Fruit fly (Drosophila melanogaster) whole organism, embryonic: ENCODE results near the gene CG42307.

Source experiments
- Atf-2 ChIP-seq: fragments of 200-800 bp; sonication (Bioruptor generic); optimal IDR thresholded peaks from 2 replicates; lab custom pipeline; 2016; ENCODE audit warnings: missing biosample characterization, missing genetic modification characterization
- BEAF-32 ChIP-seq: fragments of 200-800 bp; sonication (Bioruptor generic); optimal IDR thresholded peaks from 3 replicates; lab custom pipeline; 2017; ENCODE audit warnings: missing biosample characterization, missing genetic modification characterization, mild to moderate bottlenecking, moderate library complexity, missing genetic modification reagents
- CG10209 ChIP-seq: fragments of 200-800 bp; sonication (Bioruptor generic); optimal IDR thresholded peaks from 3 replicates; lab custom pipeline; 2017; ENCODE audit warnings: missing biosample characterization, mild to moderate bottlenecking, missing genetic modification characterization, missing genetic modification reagents
- CG10366 ChIP-seq: fragments of 200-800 bp; sonication (Bioruptor generic); IDR thresholded peaks from 2 replicates; pipeline ENCODE4 v1.3.6; 2022; ENCODE audit warnings: missing biosample characterization, missing genetic modification characterization
- CG10543 ChIP-seq: fragments of 200-800 bp; sonication (Bioruptor generic); optimal IDR thresholded peaks from 3 replicates; lab custom pipeline; 2017; ENCODE audit warnings: missing biosample characterization, mild to moderate bottlenecking, missing genetic modification characterization, moderate library complexity
- CG12236 ChIP-seq: fragments of 200-800 bp; sonication (Bioruptor generic); optimal IDR thresholded peaks from 2 replicates; lab custom pipeline; 2016; ENCODE audit warnings: missing biosample characterization, missing genetic modification characterization
- CG12299 ChIP-seq: fragments of 200-800 bp; sonication (Bioruptor generic); optimal IDR thresholded peaks from 2 replicates; lab custom pipeline; 2018; ENCODE audit warnings: missing biosample characterization, mild to moderate bottlenecking, missing genetic modification characterization
- CG14014 ChIP-seq: fragments of 200-800 bp; sonication (Bioruptor generic); IDR thresholded peaks from 2 replicates; pipeline ENCODE4 v1.3.6; 2022; ENCODE audit warnings: missing biosample characterization, missing genetic modification characterization
- CG14667 ChIP-seq: fragments of 200-800 bp; sonication (Bioruptor generic); IDR thresholded peaks from 2 replicates; pipeline ENCODE4 v1.3.6; 2022; ENCODE audit warnings: missing biosample characterization, missing genetic modification characterization
- CG1647 ChIP-seq: fragments of 200-800 bp; sonication (Bioruptor generic); optimal IDR thresholded peaks from 3 replicates; lab custom pipeline; 2016; ENCODE audit warnings: missing biosample characterization, missing genetic modification characterization
- CG16779 ChIP-seq: fragments of 200-800 bp; sonication (Bioruptor generic); IDR thresholded peaks from 2 replicates; pipeline ENCODE4 v1.3.6; 2022; ENCODE audit warnings: missing biosample characterization, missing genetic modification characterization
- CG17186 ChIP-seq: fragments of 200-800 bp; sonication (Bioruptor generic); optimal IDR thresholded peaks from 3 replicates; lab custom pipeline; 2017; ENCODE audit warnings: missing biosample characterization, missing genetic modification reagents, missing genetic modification characterization
- CG17912 ChIP-seq: fragments of 200-800 bp; sonication (Bioruptor generic); optimal IDR thresholded peaks from 2 replicates; lab custom pipeline; 2018; ENCODE audit warnings: missing biosample characterization, mild to moderate bottlenecking, missing genetic modification characterization
- CG18011 ChIP-seq: fragments of 200-800 bp; sonication (Bioruptor generic); optimal IDR thresholded peaks from 2 replicates; lab custom pipeline; 2017; ENCODE audit warnings: missing biosample characterization, missing genetic modification characterization, mild to moderate bottlenecking, moderate library complexity, missing genotype
- CG18262 ChIP-seq: fragments of 200-800 bp; optimal IDR thresholded peaks from 3 replicates; lab custom pipeline; 2019; ENCODE audit warnings: missing biosample characterization, mild to moderate bottlenecking, missing genetic modification characterization, moderate library complexity
- CG30020 ChIP-seq: fragments of 200-800 bp; optimal IDR thresholded peaks from 2 replicates; lab custom pipeline; 2019; ENCODE audit warnings: missing biosample characterization, mild to moderate bottlenecking, missing genetic modification characterization, moderate library complexity
- CG3065 ChIP-seq: fragments of 200-800 bp; sonication (Bioruptor generic); optimal IDR thresholded peaks from 2 replicates; lab custom pipeline; 2016; ENCODE audit warnings: missing biosample characterization, missing genetic modification characterization
- CG32772 ChIP-seq: fragments of 200-800 bp; sonication (Bioruptor generic); IDR thresholded peaks from 2 replicates; pipeline ENCODE4 v1.3.6; 2022; ENCODE audit warnings: missing biosample characterization, missing genetic modification characterization
- CG3847 ChIP-seq: fragments of 200-800 bp; sonication (Bioruptor generic); IDR thresholded peaks from 2 replicates; pipeline ENCODE4 v1.3.6; 2022; ENCODE audit warnings: missing biosample characterization, missing genetic modification characterization
- CG4328 ChIP-seq: fragments of 200-800 bp; sonication (Bioruptor generic); optimal IDR thresholded peaks from 3 replicates; lab custom pipeline; 2017; ENCODE audit warnings: missing biosample characterization, missing genetic modification reagents, missing genetic modification characterization
- CG5180 ChIP-seq: fragments of 200-800 bp; sonication (Bioruptor generic); optimal IDR thresholded peaks from 3 replicates; lab custom pipeline; 2017; ENCODE audit warnings: missing biosample characterization, missing genetic modification characterization, mild to moderate bottlenecking, moderate library complexity, missing genetic modification reagents
- CG6813 ChIP-seq: fragments of 200-800 bp; sonication (Bioruptor generic); optimal IDR thresholded peaks from 2 replicates; lab custom pipeline; 2017; ENCODE audit warnings: missing biosample characterization, missing genetic modification characterization, mild to moderate bottlenecking, moderate library complexity, missing genetic modification reagents
- CG8388 ChIP-seq: fragments of 200-800 bp; sonication (Bioruptor generic); optimal IDR thresholded peaks from 2 replicates; lab custom pipeline; 2019; ENCODE audit warnings: missing biosample characterization, mild to moderate bottlenecking, missing genetic modification characterization, moderate library complexity
- CG9215 ChIP-seq: fragments of 200-800 bp; sonication (Bioruptor generic); IDR thresholded peaks from 2 replicates; pipeline ENCODE4 v1.3.6; 2022; ENCODE audit warnings: missing biosample characterization, missing genetic modification characterization
- CG9932 ChIP-seq: fragments of 200-800 bp; sonication (Bioruptor generic); IDR thresholded peaks from 2 replicates; pipeline ENCODE4 v1.3.6; 2022; ENCODE audit warnings: missing biosample characterization, missing genetic modification characterization
- Gsc ChIP-seq: fragments of 200-800 bp; sonication (Bioruptor generic); IDR thresholded peaks from 2 replicates; pipeline ENCODE4 v1.3.6; 2022; ENCODE audit warnings: missing biosample characterization, missing genetic modification characterization
- H2.0 ChIP-seq: fragments of 200-800 bp; sonication (Bioruptor generic); IDR thresholded peaks from 2 replicates; pipeline ENCODE4 v1.3.6; 2022; ENCODE audit warnings: missing biosample characterization, missing genetic modification characterization
- HLH54F ChIP-seq: fragments of 200-800 bp; sonication (Bioruptor generic); optimal IDR thresholded peaks from 3 replicates; lab custom pipeline; 2016; ENCODE audit warnings: missing biosample characterization, missing genetic modification characterization
- Lpt ChIP-seq: fragments of >200 bp; optimal IDR thresholded peaks from 2 replicates; lab custom pipeline; 2018; ENCODE audit warnings: missing biosample characterization, missing genetic modification characterization
- MESR4 ChIP-seq: fragments of 200-800 bp; sonication (Bioruptor generic); optimal IDR thresholded peaks from 2 replicates; lab custom pipeline; 2018; ENCODE audit warnings: missing biosample characterization, mild to moderate bottlenecking, missing genetic modification characterization, moderate library complexity
- Med ChIP-seq: fragments of 200-800 bp; sonication (Bioruptor generic); peaks from one replicate; lab custom pipeline; 2016; ENCODE audit warnings: missing biosample characterization, missing genetic modification characterization, mild to moderate bottlenecking, inconsistent platforms, moderate library complexity
- NFAT ChIP-seq: fragments of 200-800 bp; sonication (Bioruptor generic); IDR thresholded peaks from 2 replicates; pipeline ENCODE4 v1.3.6; 2022; ENCODE audit warnings: missing biosample characterization, missing genetic modification characterization
- Rfx ChIP-seq: fragments of 200-800 bp; sonication (Bioruptor generic); IDR thresholded peaks from 2 replicates; pipeline ENCODE4 v1.3.6; 2022; ENCODE audit warnings: missing biosample characterization, missing genetic modification characterization
- Six4 ChIP-seq: fragments of 200-800 bp; sonication (Bioruptor generic); optimal IDR thresholded peaks from 2 replicates; lab custom pipeline; 2016; ENCODE audit warnings: missing biosample characterization, missing genetic modification characterization
- bbx ChIP-seq: fragments of 200-800 bp; sonication (Bioruptor generic); IDR thresholded peaks from 2 replicates; pipeline ENCODE4 v1.3.6; 2022; ENCODE audit warnings: missing biosample characterization, missing genetic modification characterization; ENCODE audit not compliant: partially characterized antibody
- br ChIP-seq: fragments of >200 bp; optimal IDR thresholded peaks from 2 replicates; lab custom pipeline; 2017
- da ChIP-seq: fragments of 200-800 bp; sonication (Bioruptor generic); optimal IDR thresholded peaks from 2 replicates; lab custom pipeline; 2016; ENCODE audit warnings: missing biosample characterization, missing genetic modification characterization
- dan ChIP-seq: fragments of 200-800 bp; sonication (Bioruptor generic); IDR thresholded peaks from 2 replicates; pipeline ENCODE4 v1.3.6; 2022; ENCODE audit warnings: missing biosample characterization, missing genetic modification characterization
- ems ChIP-seq: fragments of 200-800 bp; sonication (Bioruptor generic); optimal IDR thresholded peaks from 3 replicates; lab custom pipeline; 2016; ENCODE audit warnings: missing biosample characterization, missing genetic modification characterization
- eyg ChIP-seq: fragments of 200-800 bp; sonication (Bioruptor generic); optimal IDR thresholded peaks from 3 replicates; lab custom pipeline; 2016; ENCODE audit warnings: missing biosample characterization, missing genetic modification characterization
- grn ChIP-seq: fragments of 200-800 bp; sonication (Bioruptor generic); optimal IDR thresholded peaks from 3 replicates; lab custom pipeline; 2017; ENCODE audit warnings: missing biosample characterization, missing genetic modification characterization
- gro ChIP-seq: fragments of 200-800 bp; sonication (Bioruptor generic); optimal IDR thresholded peaks from 2 replicates; lab custom pipeline; 2016; ENCODE audit warnings: missing biosample characterization, missing genetic modification characterization
- nom ChIP-seq: fragments of 200-800 bp; sonication (Bioruptor generic); optimal IDR thresholded peaks from 2 replicates; lab custom pipeline; 2017; ENCODE audit warnings: missing biosample characterization, missing genetic modification characterization, mild to moderate bottlenecking, moderate library complexity, missing genetic modification reagents
- otp ChIP-seq: fragments of 200-800 bp; sonication (Bioruptor generic); IDR thresholded peaks from 3 replicates; pipeline ENCODE4, ENCODE4 v1.3.6; 2022; ENCODE audit warnings: missing biosample characterization, missing genetic modification characterization
- p53 ChIP-seq: fragments of 200-800 bp; sonication (Bioruptor generic); optimal IDR thresholded peaks from 2 replicates; lab custom pipeline; 2016; ENCODE audit warnings: missing biosample characterization, missing genetic modification characterization
- pfk ChIP-seq: fragments of 200-800 bp; sonication (Bioruptor generic); optimal IDR thresholded peaks from 2 replicates; lab custom pipeline; 2018; ENCODE audit warnings: missing biosample characterization, mild to moderate bottlenecking, missing genetic modification characterization, moderate library complexity
- sug ChIP-seq: fragments of 200-800 bp; optimal IDR thresholded peaks from 2 replicates; lab custom pipeline; 2019; ENCODE audit warnings: missing biosample characterization, mild to moderate bottlenecking, missing genetic modification characterization, moderate library complexity
- tgo ChIP-seq: fragments of 200-800 bp; sonication (Bioruptor generic); IDR thresholded peaks from 3 replicates; pipeline ENCODE4 v1.3.6; 2022; ENCODE audit warnings: missing biosample characterization, missing genetic modification characterization
- ttk ChIP-seq: fragments of 200-800 bp; sonication (Bioruptor generic); IDR thresholded peaks from 2 replicates; pipeline ENCODE4 v2.1.2; 2022; ENCODE audit warnings: missing biosample characterization, missing genetic modification characterization
- unc-4 ChIP-seq: fragments of 200-800 bp; sonication (Bioruptor generic); IDR thresholded peaks from 2 replicates; pipeline ENCODE4 v1.3.6; 2022; ENCODE audit warnings: missing biosample characterization, missing genetic modification characterization; ENCODE audit not compliant: partially characterized antibody
- zfh1 ChIP-seq: fragments of 200-800 bp; sonication (Bioruptor generic); IDR thresholded peaks from 3 replicates; pipeline ENCODE4 v1.3.6; 2022; ENCODE audit warnings: missing biosample characterization, missing genetic modification characterization

The CG42307 gene

DNA sequence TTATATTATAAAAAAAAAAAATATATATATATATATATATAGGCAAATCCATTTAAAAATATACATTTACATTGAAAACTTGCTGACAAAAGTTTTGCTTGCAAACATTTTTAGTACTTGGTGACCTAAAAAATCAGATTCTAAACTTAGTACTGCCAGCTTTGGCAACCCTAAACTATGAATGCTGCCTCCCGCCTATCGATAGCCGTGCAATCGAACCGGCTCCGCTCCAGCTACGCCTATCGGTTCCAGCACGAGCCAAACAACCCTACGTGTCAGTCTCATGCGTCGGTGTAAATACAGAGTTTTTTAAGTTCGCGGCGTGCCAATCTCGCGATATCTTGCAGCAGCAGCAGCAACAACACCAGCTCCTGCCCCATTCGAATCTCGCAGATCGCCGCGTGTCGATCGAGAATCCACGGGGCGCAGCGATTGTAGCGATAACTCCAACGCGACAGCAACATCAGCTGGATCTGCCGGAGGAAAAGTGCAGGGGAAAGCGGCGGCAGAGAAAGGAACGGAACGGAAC, 31.5 kb downstream of the CG42307 start, which contains the start of gene Sec63 (continued):
- TF ChIP-seq NFAT (GFP tag; lab: Robert Waterston, UW) (peak; percentile 67), Gsc (GFP tag; lab: Robert Waterston, UW) (no peak), CG1647 (peak; percentile 17), CG18011 (GFP tag; lab: Kevin White, UChicago) (no peak), p53 (no peak), CG14014 (GFP tag; lab: Robert Waterston, UW) (peak; percentile 66), CG12299 (tag; lab: Kevin White, UChicago) (peak; percentile 25), dan (GFP tag; lab: Robert Waterston, UW) (no peak), CG3847 (GFP tag; lab: Robert Waterston, UW) (peak; percentile 74), Med (GFP tag; lab: Kevin White, UChicago) (peak; percentile 60), CG16779 (GFP tag; lab: Robert Waterston, UW) (0 out of 2 replicates have a peak, but pooled peaks have one; percentile 42), CG9932 (GFP tag; lab: Robert Waterston, UW) (peak; percentile 78), MESR4 (GFP tag; lab: Kevin White, UChicago) (peak; percentile 83), BEAF-32 (GFP tag; lab: Kevin White, UChicago) (peak; percentile 84), br (lab: Kevin White, UChicago) (no peak), CG10209 (peak; percentile 62), tgo (GFP tag; lab: Robert Waterston, UW) (no peak; the same call in 1 of the 3 replicates), sug (peak; percentile 3), CG6813 (GFP tag; lab: Kevin White, UChicago) (no peak), otp (GFP tag; lab: Robert Waterston, UW) (no peak), CG4328 (no peak), Rfx (GFP tag; lab: Robert Waterston, UW) (peak; percentile 80), CG9215 (GFP tag; lab: Robert Waterston, UW) (peak; percentile 44), nom (GFP tag; lab: Kevin White, UChicago) (no peak), unc-4 (GFP tag; lab: Robert Waterston, UW) (peak; percentile 80), ttk (GFP tag; lab: Robert Waterston, UW) (0 out of 2 replicates have a peak, but pooled peaks have one; percentile 29), CG14667 (no peak), CG17186 (GFP tag; lab: Kevin White, UChicago) (peak; percentile 41), CG3065 (GFP tag; lab: Kevin White, UChicago) (peak; percentile 52), CG32772 (GFP tag; lab: Robert Waterston, UW) (peak; percentile 4; the same call in 1 of the 2 replicates), Atf-2 (GFP tag; lab: Kevin White, UChicago) (no peak), HLH54F (GFP tag; lab: Kevin White, UChicago) (peak; percentile 6), gro (peak; percentile 76), CG17912 (GFP tag; lab: Kevin White, UChicago) (peak; percentile 28), CG10543 (GFP tag; lab: Kevin White, UChicago) (peak; percentile 7), Six4 (no peak), CG18262 (peak; percentile 26), CG12236 (GFP tag; lab: Kevin White, UChicago) (no peak), H2.0 (GFP tag; lab: Robert Waterston, UW) (peak; percentile 47; the same call in 1 of the 2 replicates), zfh1 (0 out of 3 replicates have a peak, but pooled peaks have one; percentile 40), ems (GFP tag; lab: Kevin White, UChicago) (peak; percentile 24), Lpt (GFP tag; lab: Kevin White, UChicago) (no peak), da (GFP tag; lab: Kevin White, UChicago) (no peak), CG10366 (GFP tag; lab: Robert Waterston, UW) (peak; percentile 35; the same call in 1 of the 2 replicates), CG30020 (tag; lab: Kevin White, UChicago) (peak; percentile 12), bbx (GFP tag; lab: Robert Waterston, UW) (peak; percentile 97), grn (GFP tag; lab: Kevin White, UChicago) (peak; percentile 53), CG5180 (no peak), eyg (GFP tag; lab: Kevin White, UChicago) (no peak), pfk (GFP tag; lab: Kevin White, UChicago) (peak; percentile 93), CG8388 (peak; percentile 49)
